Worm (Caenorhabditis elegans) whole organism, L4 larva: ENCODE results near the gene M03B6.5.

Experiments used
- hlh-11 ChIP-seq: fragments of 200-800 bp; sonication (Bioruptor generic); optimal IDR thresholded peaks from 2 replicates; lab custom pipeline; 2018; ENCODE audit warnings: mild to moderate bottlenecking, missing genetic modification characterization, missing compliant biosample characterization
- lin-1 ChIP-seq: fragments of 200-800 bp; sonication (Bioruptor generic); IDR thresholded peaks from 2 replicates; pipeline ENCODE4 v1.3.6; 2022; ENCODE audit warnings: missing genetic modification reagents, missing genetic modification characterization, missing compliant biosample characterization
- nhr-41 ChIP-seq: fragments of 200-800 bp; sonication (Bioruptor generic); IDR thresholded peaks from 2 replicates; pipeline ENCODE4 v1.3.6; 2022; ENCODE audit warnings: missing genetic modification reagents, missing genetic modification characterization, missing compliant biosample characterization
- nhr-76 ChIP-seq: fragments of 150-350 bp; optimal IDR thresholded peaks from 2 replicates; lab custom pipeline; 2014; ENCODE audit warnings: missing biosample characterization, missing genetic modification characterization
- saeg-2 ChIP-seq: fragments of 200-800 bp; sonication (Bioruptor generic); IDR thresholded peaks from 2 replicates; pipeline ENCODE4 v1.3.6; 2022; ENCODE audit warnings: missing genetic modification reagents, missing genetic modification characterization, missing compliant biosample characterization
- unc-39 ChIP-seq: sonication (generic microtip); optimal IDR thresholded peaks from 2 replicates; lab custom pipeline; 2017; ENCODE audit warnings: missing biosample characterization, missing genetic modification characterization

DNA sequence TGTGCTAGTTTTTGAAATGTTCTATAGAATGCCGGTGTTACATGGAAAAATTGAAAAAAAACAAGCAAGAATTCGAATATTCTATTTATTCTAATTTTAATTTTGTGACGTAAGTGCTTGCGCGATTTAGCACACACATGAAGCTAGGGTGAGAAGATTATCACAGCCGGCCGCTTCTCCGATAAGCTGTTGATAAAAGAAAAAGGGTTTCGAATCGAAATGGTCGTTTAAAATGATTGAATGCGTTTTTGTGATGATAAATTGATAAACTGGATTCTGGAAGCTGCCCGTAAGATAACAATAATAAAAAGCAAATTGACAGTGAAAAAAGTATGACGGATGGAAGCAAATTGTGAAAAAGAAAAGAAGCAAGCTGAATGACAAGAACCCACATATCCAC is 40.4 kb downstream of the M03B6.5 start:
- no peak for TF ChIP-seq lin-1 (GFP tag; lab: Robert Waterston, UW)
- no peak for TF ChIP-seq nhr-41 (GFP tag; lab: Robert Waterston, UW)
- no peak for TF ChIP-seq unc-39 (tag; lab: Kevin White, UChicago)
- TF ChIP-seq nhr-76 (tag; lab: Kevin White, UChicago) = no peak
- TF ChIP-seq hlh-11 (tag; lab: Kevin White, UChicago) = peak; percentile 41
- no peak for TF ChIP-seq saeg-2
